Fruit fly (Drosophila melanogaster) whole organism, adult: Measurements from ENCODE around the gene Miox.

Experiments
- CG5204 ChIP-seq: fragments of 200-800 bp; sonication (Bioruptor generic); optimal IDR thresholded peaks from 2 replicates; lab custom pipeline; 2016; ENCODE audit warnings: missing biosample characterization, missing genetic modification characterization
- Clk ChIP-seq: fragments of 200-800 bp; sonication (Bioruptor generic); optimal IDR thresholded peaks from 2 replicates; lab custom pipeline; 2017; ENCODE audit warnings: missing biosample characterization, missing genetic modification characterization
- cnc ChIP-seq, 2 experiments: fragments of >200 bp; optimal IDR thresholded peaks; 2 replicates each; lab custom pipeline; 2017
- ovo ChIP-seq: fragments of 200-800 bp; sonication (Bioruptor generic); optimal IDR thresholded peaks from 2 replicates; lab custom pipeline; 2016; ENCODE audit warnings: missing biosample characterization, missing genetic modification characterization

DNA sequence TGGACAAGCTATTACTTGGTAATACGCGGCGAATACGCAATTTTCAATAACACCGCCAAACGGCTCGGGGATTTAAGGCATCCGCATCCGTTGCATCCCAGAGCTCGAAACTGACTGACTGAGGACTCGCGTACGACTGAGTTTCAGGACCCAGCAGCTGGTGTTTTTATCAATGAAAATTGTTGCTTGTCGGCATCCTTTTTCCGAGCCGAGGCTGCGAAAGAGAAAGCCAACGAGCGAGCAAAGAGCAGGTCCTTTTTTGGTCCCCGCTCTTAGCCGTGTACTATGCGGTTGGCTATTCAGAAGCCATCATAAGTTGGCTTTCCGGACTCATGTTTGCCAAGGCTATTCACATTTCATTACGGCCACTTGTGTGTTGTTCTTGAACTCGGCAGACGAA is 9.4 kb upstream of the Miox start, which contains the start of gene Rh7:
- TF ChIP-seq cnc (optimal IDR thresholded peaks at IDR 0.05; lab: Kevin White, UChicago) (no peak), Clk (GFP tag; lab: Kevin White, UChicago) (no peak), CG5204 (GFP tag; lab: Kevin White, UChicago) (no peak), ovo (GFP tag; lab: Kevin White, UChicago) (no peak)
